Worm (Caenorhabditis elegans) whole organism, L2 larva: ENCODE results near the gene F01D5.8.

Experiments
- C34F6.9 ChIP-seq: fragments of 150-350 bp; optimal IDR thresholded peaks from 2 replicates; lab custom pipeline; 2014; ENCODE audit warnings: missing biosample characterization, missing genetic modification characterization
- F13H6.1 ChIP-seq: sonication (generic microtip); optimal IDR thresholded peaks from 2 replicates; lab custom pipeline; 2016; ENCODE audit warnings: missing genetic modification characterization, missing compliant biosample characterization
- Y55F3AM.14 ChIP-seq: fragments of 200-800 bp; sonication (Bioruptor generic); optimal IDR thresholded peaks from 2 replicates; lab custom pipeline; 2018; ENCODE audit warnings: mild to moderate bottlenecking, missing genetic modification characterization, missing compliant biosample characterization
- ZK546.5 ChIP-seq: sonication (generic microtip); optimal IDR thresholded peaks from 2 replicates; lab custom pipeline; 2017; ENCODE audit warnings: missing biosample characterization, missing genetic modification characterization
- ama-1 ChIP-seq: fragments of 150-350 bp; optimal IDR thresholded peaks from 2 replicates; lab custom pipeline; 2018; ENCODE audit warnings: inconsistent platforms
- blmp-1 ChIP-seq: sonication (generic microtip); optimal IDR thresholded peaks from 2 replicates; lab custom pipeline; 2017; ENCODE audit warnings: missing genetic modification characterization, mild to moderate bottlenecking, missing compliant biosample characterization, antibody characterized with exemption, moderate library complexity; ENCODE audit not compliant: insufficient read depth
- ceh-16 ChIP-seq: fragments of 150-350 bp; optimal IDR thresholded peaks from 2 replicates; lab custom pipeline; 2014; ENCODE audit warnings: missing biosample characterization, missing genetic modification characterization
- crh-2 ChIP-seq: sonication (generic microtip); optimal IDR thresholded peaks from 2 replicates; lab custom pipeline; 2017; ENCODE audit warnings: missing biosample characterization, missing genetic modification characterization
- egl-27 ChIP-seq: sonication (generic microtip); optimal IDR thresholded peaks from 3 replicates; lab custom pipeline; 2017; ENCODE audit warnings: missing biosample characterization, missing genetic modification reagents, missing genetic modification characterization
- fos-1 ChIP-seq: fragments of 150-350 bp; optimal IDR thresholded peaks from 2 replicates; lab custom pipeline; 2014; ENCODE audit warnings: missing biosample characterization, missing genetic modification characterization
- gmeb-1 ChIP-seq: fragments of 150-350 bp; optimal IDR thresholded peaks from 2 replicates; lab custom pipeline; 2014; ENCODE audit warnings: missing biosample characterization, missing genetic modification characterization
- lin-13 ChIP-seq: fragments of 150-350 bp; optimal IDR thresholded peaks from 2 replicates; lab custom pipeline; 2014; ENCODE audit warnings: missing biosample characterization, missing genetic modification reagents, missing genetic modification characterization
- lsy-2 ChIP-seq, 2 experiments: fragments of 150-350 bp in 1 of 2; sonication (generic microtip) in 1 of 2; optimal IDR thresholded peaks; 2 replicates each; lab custom pipeline; 2014 to 2017; ENCODE audit warnings: missing biosample characterization in 2 of 2, missing genetic modification characterization in 2 of 2
- mab-5 ChIP-seq: fragments of 150-350 bp; optimal IDR thresholded peaks from 2 replicates; lab custom pipeline; 2014; ENCODE audit warnings: missing biosample characterization, missing genetic modification characterization
- mbf-1 ChIP-seq: sonication (generic microtip); optimal IDR thresholded peaks from 2 replicates; lab custom pipeline; 2017; ENCODE audit warnings: missing biosample characterization, missing genetic modification characterization
- mdl-1 ChIP-seq, 2 experiments: fragments of 150-350 bp in 1 of 2; sonication (generic microtip) in 1 of 2; optimal IDR thresholded peaks; 2 replicates each; lab custom pipeline; 2017; ENCODE audit warnings: missing biosample characterization in 2 of 2, missing genetic modification characterization in 2 of 2
- nhr-11 ChIP-seq: fragments of 150-350 bp; optimal IDR thresholded peaks from 2 replicates; lab custom pipeline; 2014; ENCODE audit warnings: missing biosample characterization, missing genetic modification characterization
- nhr-12 ChIP-seq: fragments of 150-350 bp; optimal IDR thresholded peaks from 2 replicates; lab custom pipeline; 2014; ENCODE audit warnings: missing biosample characterization, missing genetic modification characterization
- nhr-129 ChIP-seq: fragments of 150-350 bp; optimal IDR thresholded peaks from 2 replicates; lab custom pipeline; 2014; ENCODE audit warnings: missing biosample characterization, missing genetic modification characterization
- nhr-21 ChIP-seq: fragments of 150-350 bp; optimal IDR thresholded peaks from 2 replicates; lab custom pipeline; 2014; ENCODE audit warnings: missing biosample characterization, missing genetic modification characterization
- nhr-23 ChIP-seq: fragments of 150-350 bp; optimal IDR thresholded peaks from 2 replicates; lab custom pipeline; 2014; ENCODE audit warnings: missing biosample characterization, missing genetic modification reagents, missing genetic modification characterization
- nhr-237 ChIP-seq: fragments of 150-350 bp; optimal IDR thresholded peaks from 2 replicates; lab custom pipeline; 2014; ENCODE audit warnings: missing biosample characterization, missing genetic modification characterization
- nhr-25 ChIP-seq: fragments of 150-350 bp; sonication (generic microtip); optimal IDR thresholded peaks from 3 replicates; lab custom pipeline; 2014; ENCODE audit warnings: missing biosample characterization, missing genetic modification characterization
- nhr-6 ChIP-seq: fragments of 150-350 bp; optimal IDR thresholded peaks from 2 replicates; lab custom pipeline; 2014; ENCODE audit warnings: missing biosample characterization, missing genetic modification characterization
- sem-4 ChIP-seq: fragments of 150-350 bp; optimal IDR thresholded peaks from 2 replicates; lab custom pipeline; 2014; ENCODE audit warnings: missing biosample characterization, missing genetic modification reagents, missing genetic modification characterization
- skn-1 ChIP-seq: sonication (generic microtip); optimal IDR thresholded peaks from 2 replicates; lab custom pipeline; 2017; ENCODE audit warnings: missing biosample characterization, missing genetic modification characterization
- sma-9 ChIP-seq, 2 experiments: fragments of 150-350 bp in 1 of 2; sonication (generic microtip) in 1 of 2; optimal IDR thresholded peaks; 2 replicates each; lab custom pipeline; 2014 to 2016; ENCODE audit warnings: missing genetic modification characterization in 2 of 2, mild to moderate bottlenecking in 1 of 2, missing biosample characterization in 1 of 2, missing compliant biosample characterization in 1 of 2, missing genetic modification reagents in 1 of 2, moderate library complexity in 1 of 2
- zag-1 ChIP-seq: fragments of 150-350 bp; optimal IDR thresholded peaks from 2 replicates; lab custom pipeline; 2014; ENCODE audit warnings: missing biosample characterization, missing genetic modification characterization

Gene F01D5.8

ce11 chrII:13977701-13978100, 32.8 kb upstream of the F01D5.8 start:
- no peak for TF ChIP-seq nhr-237 (tag; lab: Kevin White, UChicago)
- no peak for TF ChIP-seq nhr-25 (tag; lab: Kevin White, UChicago)
- no peak for TF ChIP-seq nhr-23 (tag; lab: Kevin White, UChicago)
- no peak for TF ChIP-seq sma-9 (GFP tag; optimal IDR thresholded peaks at IDR 0.05; lab: Kevin White, UChicago)
- TF ChIP-seq sma-9 (tag; optimal IDR thresholded peaks at IDR 0.05; lab: Kevin White, UChicago): no peak
- no peak for TF ChIP-seq lsy-2 (tag; optimal IDR thresholded peaks at IDR 0.05; lab: Kevin White, UChicago)
- TF ChIP-seq blmp-1 (tag; lab: Kevin White, UChicago): no peak
- TF ChIP-seq F13H6.1: no peak
- TF ChIP-seq nhr-6 (tag; lab: Kevin White, UChicago): no peak
- TF ChIP-seq nhr-129: no peak
- TF ChIP-seq mab-5 (tag; lab: Kevin White, UChicago): no peak
- TF ChIP-seq ceh-16 (tag; lab: Kevin White, UChicago): no peak
- TF ChIP-seq skn-1 (tag; lab: Kevin White, UChicago): no peak
- no peak for TF ChIP-seq mdl-1 (tag; optimal IDR thresholded peaks at IDR 0.05; lab: Kevin White, UChicago)
- TF ChIP-seq lin-13 (GFP tag; lab: Kevin White, UChicago): no peak
- TF ChIP-seq zag-1 (tag; lab: Kevin White, UChicago): no peak
- no peak for TF ChIP-seq Y55F3AM.14 (GFP tag; lab: Kevin White, UChicago)
- no peak for TF ChIP-seq gmeb-1

- TF ChIP-seq fos-1 (tag; lab: Kevin White, UChicago) (peak; percentile 42), sma-9 (GFP tag; optimal IDR thresholded peaks at IDR 0.05; lab: Kevin White, UChicago) (peak; percentile 22), sma-9 (tag; optimal IDR thresholded peaks at IDR 0.05; lab: Kevin White, UChicago) (no peak), gmeb-1 (peak; percentile 41), nhr-11 (tag; lab: Kevin White, UChicago) (no peak)
Observed at ce11 chrII:13979833-13980513, 30.5 kb upstream of the F01D5.8 start, which contains the start of gene sre-48. sre-48 (minus strand) TSS chrII:13979883.

DNA sequence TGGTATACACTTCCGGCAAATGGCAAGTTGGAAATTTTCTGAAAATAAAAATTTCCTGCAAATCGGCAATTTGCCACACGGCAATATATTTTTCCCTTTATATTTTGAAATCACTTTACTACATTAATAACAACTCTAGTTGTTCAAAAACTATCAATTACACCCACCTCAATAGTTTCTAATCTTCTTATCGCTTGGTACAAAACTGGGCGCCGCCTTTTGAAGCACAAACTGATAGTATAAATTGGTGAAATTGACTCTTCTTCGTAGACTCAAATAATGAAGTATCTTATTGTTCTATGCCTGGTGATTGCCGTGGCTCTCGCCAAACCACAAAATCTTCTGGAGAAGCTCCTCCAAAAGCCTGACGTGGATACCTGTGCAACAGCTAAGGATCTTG, 29.4 kb upstream of the F01D5.8 start, which contains the start of gene Y39G8B.9:
Gene Y39G8B.9, plus strand, starts transcription at position 269 of the 400 bp plus-strand sequence.
- TF ChIP-seq egl-27 (tag; lab: Kevin White, UChicago) (no peak), sma-9 (GFP tag; optimal IDR thresholded peaks at IDR 0.05; lab: Kevin White, UChicago) (no peak), sma-9 (tag; optimal IDR thresholded peaks at IDR 0.05; lab: Kevin White, UChicago) (no peak), gmeb-1 (no peak), fos-1 (tag; lab: Kevin White, UChicago) (peak; percentile 54)

ce11 chrII:13981819-13982218, 28.7 kb upstream of the F01D5.8 start:
- TF ChIP-seq nhr-21: no peak
- TF ChIP-seq fos-1 (tag; lab: Kevin White, UChicago): peak; percentile 52

ce11 chrII:13982247-13982646, 28.3 kb upstream of the F01D5.8 start:
- no peak for TF ChIP-seq C34F6.9
- no peak for TF ChIP-seq fos-1 (tag; lab: Kevin White, UChicago)
- no peak for TF ChIP-seq mbf-1 (tag; lab: Kevin White, UChicago)
- no peak for TF ChIP-seq F13H6.1

ce11 chrII:13982923-13983322, 27.6 kb upstream of the F01D5.8 start, which contains the start of the genes Y39G8B.13 and Y39G8B.10:
Y39G8B.13 (minus strand) TSS chrII:13983047.
Y39G8B.10 (minus strand) TSS chrII:13983115.
- TF ChIP-seq fos-1 (tag; lab: Kevin White, UChicago): peak; percentile 74
- no peak for TF ChIP-seq C34F6.9

DNA sequence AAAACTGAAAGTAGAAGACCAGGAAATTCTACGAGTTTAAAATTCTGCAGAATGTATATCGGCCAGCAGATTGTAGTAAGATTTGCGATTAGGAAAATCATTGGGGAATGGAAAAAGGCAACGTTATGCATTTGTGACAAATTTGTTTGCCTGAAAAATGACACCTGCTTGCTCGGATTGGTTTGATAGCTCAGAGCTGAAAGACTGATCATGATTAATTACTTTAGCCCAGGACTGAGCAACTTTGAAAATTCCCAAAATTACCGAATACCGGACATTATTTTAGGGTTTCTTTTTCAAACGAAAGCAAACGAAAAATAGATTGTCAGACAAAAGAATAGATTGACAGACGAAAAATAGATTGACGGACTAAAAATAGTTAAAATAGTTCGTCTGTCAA, 26.0 kb upstream of the F01D5.8 start, which contains the start of gene sre-47:
Gene sre-47, minus strand, starts transcription at position 101 of the 400 bp plus-strand sequence.
- TF ChIP-seq nhr-12 (tag; lab: Kevin White, UChicago) (no peak), nhr-23 (tag; lab: Kevin White, UChicago) (no peak), sma-9 (GFP tag; optimal IDR thresholded peaks at IDR 0.05; lab: Kevin White, UChicago) (no peak), sma-9 (tag; optimal IDR thresholded peaks at IDR 0.05; lab: Kevin White, UChicago) (no peak), sem-4 (no peak), nhr-6 (tag; lab: Kevin White, UChicago) (no peak), blmp-1 (tag; lab: Kevin White, UChicago) (no peak), ZK546.5 (no peak), ama-1 (lab: Kevin White, UChicago) (no peak), gmeb-1 (no peak), lsy-2 (tag; optimal IDR thresholded peaks at IDR 0.05; lab: Kevin White, UChicago) (no peak), crh-2 (tag; lab: Kevin White, UChicago) (no peak), nhr-25 (tag; lab: Kevin White, UChicago) (no peak)
